Worm (Caenorhabditis elegans): Measurements from ENCODE around the gene C23G10.7.

Gene C23G10.7

ce11 chrIII:6166634-6167033, 31.6 kb downstream of the C23G10.7 start:
- TF ChIP-seq nhr-85 (tag) (no peak), ztf-11 (tag; optimal IDR thresholded peaks at IDR 0.05) (no peak)

- no peak for TF ChIP-seq jun-1 (tag; optimal IDR thresholded peaks at IDR 0.05)
- TF ChIP-seq ceh-82 (tag; optimal IDR thresholded peaks at IDR 0.05): no peak
- TF ChIP-seq snpc-4 (tag; optimal IDR thresholded peaks at IDR 0.05): no peak
- TF ChIP-seq nhr-12 (tag; optimal IDR thresholded peaks at IDR 0.05): no peak
- no peak for TF ChIP-seq pax-3 (tag; optimal IDR thresholded peaks at IDR 0.05)
- TF ChIP-seq C34B4.2 (tag; optimal IDR thresholded peaks at IDR 0.05): no peak
- TF ChIP-seq nhr-71 (tag; optimal IDR thresholded peaks at IDR 0.05): no peak
- TF ChIP-seq fkh-10 (GFP tag; optimal IDR thresholded peaks at IDR 0.05): no peak
- TF ChIP-seq nhr-47 (tag; optimal IDR thresholded peaks at IDR 0.05): no peak
- no peak for TF ChIP-seq zag-1 (tag; optimal IDR thresholded peaks at IDR 0.05)
- no peak for TF ChIP-seq ceh-8 (GFP tag; optimal IDR thresholded peaks at IDR 0.05)
- TF ChIP-seq hlh-17 (GFP tag; optimal IDR thresholded peaks at IDR 0.05; ENCODE audit: borderline replicate concordance): no peak
- TF ChIP-seq C04F5.9 (tag; optimal IDR thresholded peaks at IDR 0.05): no peak
- no peak for TF ChIP-seq isw-1 (GFP tag; IDR thresholded peaks at IDR 0.05)
- TF ChIP-seq ama-1 (optimal IDR thresholded peaks at IDR 0.05): no peak
Observed at ce11 chrIII:6165240-6165639, 33.0 kb downstream of the C23G10.7 start.

ce11 chrIII:6164253-6164971, 33.8 kb downstream of the C23G10.7 start, which contains the start of gene F42A10.9:
TSS of gene F42A10.9 (plus strand) at chrIII:6164573.
- TF ChIP-seq fkh-10 (GFP tag; optimal IDR thresholded peaks at IDR 0.05): no peak
- TF ChIP-seq hpl-2 (GFP tag; optimal IDR thresholded peaks at IDR 0.05): no peak
- TF ChIP-seq elt-2 (tag; optimal IDR thresholded peaks at IDR 0.05): peak; percentile 4
- no peak for TF ChIP-seq nhr-76 (tag; optimal IDR thresholded peaks at IDR 0.05)
- no peak for TF ChIP-seq dsc-1 (tag; optimal IDR thresholded peaks at IDR 0.05)
- no peak for TF ChIP-seq lir-3 (tag; optimal IDR thresholded peaks at IDR 0.05; ENCODE audit: poor library complexity)
- peak; percentile 25 for TF ChIP-seq nhr-90 (tag; optimal IDR thresholded peaks at IDR 0.05; ENCODE audit: poor library complexity)
- TF ChIP-seq skn-1 (tag; optimal IDR thresholded peaks at IDR 0.05): no peak
- TF ChIP-seq elt-3 (tag; optimal IDR thresholded peaks at IDR 0.05): no peak
- TF ChIP-seq tbx-2 (tag; optimal IDR thresholded peaks at IDR 0.05): no peak
- no peak for TF ChIP-seq nhr-11 (tag; optimal IDR thresholded peaks at IDR 0.05)
- peak; percentile 45 for TF ChIP-seq mep-1 (tag; optimal IDR thresholded peaks at IDR 0.05)
- TF ChIP-seq unc-98 (GFP tag; IDR thresholded peaks at IDR 0.05): no peak
- no peak for TF ChIP-seq Y116A8C.19 (tag; optimal IDR thresholded peaks at IDR 0.05; ENCODE audit: borderline replicate concordance)
- no peak for TF ChIP-seq blmp-1 (tag; optimal IDR thresholded peaks at IDR 0.05)
- no peak for TF ChIP-seq isw-1 (GFP tag; IDR thresholded peaks at IDR 0.05)
- peak in 1 of 2 experiments; percentile 18 for TF ChIP-seq lsy-2 (tag; optimal IDR thresholded peaks at IDR 0.05)
- TF ChIP-seq nhr-47 (tag; optimal IDR thresholded peaks at IDR 0.05): peak; percentile 5
- no peak for TF ChIP-seq swsn-7 (tag; optimal IDR thresholded peaks at IDR 0.05)
- TF ChIP-seq unc-62 (GFP tag; optimal IDR thresholded peaks at IDR 0.05): no peak
- no peak for TF ChIP-seq sox-4 (tag; optimal IDR thresholded peaks at IDR 0.05)
- peak; percentile 50 for TF ChIP-seq ama-1 (optimal IDR thresholded peaks at IDR 0.05)
- TF ChIP-seq mdl-1 (tag; optimal IDR thresholded peaks at IDR 0.05): no peak
- no peak for TF ChIP-seq efl-1 (optimal IDR thresholded peaks at IDR 0.05)
- TF ChIP-seq efl-1 (GFP tag; optimal IDR thresholded peaks at IDR 0.05 in 1 of 2): peak in 1 of 2 experiments; percentile 38
- no peak for TF ChIP-seq snu-23 (GFP tag; optimal IDR thresholded peaks at IDR 0.05)
